Worm (Caenorhabditis elegans) whole organism, late embryonic: ENCODE measurements around the gene Y38C1AA.12.

ENCODE experiments used
- C08G9.2 ChIP-seq: sonication (generic microtip); optimal IDR thresholded peaks from 2 replicates; lab custom pipeline; 2016; ENCODE audit warnings: mild to moderate bottlenecking, missing genetic modification characterization, moderate library complexity, missing compliant biosample characterization
- C38D4.7 ChIP-seq: fragments of 200-800 bp; sonication (Bioruptor generic); optimal IDR thresholded peaks from 2 replicates; lab custom pipeline; 2018; ENCODE audit warnings: mild to moderate bottlenecking, missing genetic modification characterization, moderate library complexity, missing compliant biosample characterization
- F13H6.1 ChIP-seq: sonication (generic microtip); optimal IDR thresholded peaks from 2 replicates; lab custom pipeline; 2016; ENCODE audit warnings: missing genetic modification characterization, missing compliant biosample characterization
- Y22D7AL.16 ChIP-seq: sonication (generic microtip); optimal IDR thresholded peaks from 2 replicates; lab custom pipeline; 2016; ENCODE audit warnings: missing genetic modification characterization, missing compliant biosample characterization
- ahr-1 ChIP-seq: sonication (generic microtip); optimal IDR thresholded peaks from 2 replicates; lab custom pipeline; 2016; ENCODE audit warnings: missing genetic modification characterization, missing compliant biosample characterization
- ama-1 ChIP-seq: fragments of 150-350 bp; optimal IDR thresholded peaks from 2 replicates; lab custom pipeline; 2014
- ceh-14 ChIP-seq: sonication (generic microtip); optimal IDR thresholded peaks from 2 replicates; lab custom pipeline; 2016; ENCODE audit warnings: missing genotype, missing genetic modification characterization, missing compliant biosample characterization
- ceh-18 ChIP-seq: sonication (generic microtip); optimal IDR thresholded peaks from 2 replicates; lab custom pipeline; 2016; ENCODE audit warnings: missing genetic modification characterization, missing compliant biosample characterization
- ceh-2 ChIP-seq: sonication (generic microtip); optimal IDR thresholded peaks from 2 replicates; lab custom pipeline; 2016; ENCODE audit warnings: missing genotype, missing genetic modification characterization, missing compliant biosample characterization
- ceh-22 ChIP-seq: sonication (generic microtip); optimal IDR thresholded peaks from 2 replicates; lab custom pipeline; 2017; ENCODE audit warnings: missing biosample characterization, missing genetic modification characterization
- ceh-24 ChIP-seq: sonication (generic microtip); optimal IDR thresholded peaks from 2 replicates; lab custom pipeline; 2016; ENCODE audit warnings: mild to moderate bottlenecking, missing genetic modification characterization, missing compliant biosample characterization
- ceh-30 ChIP-seq: fragments of 150-350 bp; optimal IDR thresholded peaks from 2 replicates; lab custom pipeline; 2014; ENCODE audit warnings: missing biosample characterization, missing genetic modification characterization
- ceh-31 ChIP-seq: sonication (generic microtip); optimal IDR thresholded peaks from 2 replicates; lab custom pipeline; 2016; ENCODE audit warnings: missing genetic modification characterization, missing compliant biosample characterization
- ceh-34 ChIP-seq: sonication (generic microtip); optimal IDR thresholded peaks from 2 replicates; lab custom pipeline; 2016; ENCODE audit warnings: mild to moderate bottlenecking, missing genetic modification characterization, missing compliant biosample characterization
- ceh-45 ChIP-seq: fragments of 200-800 bp; sonication (Bioruptor generic); IDR thresholded peaks from 2 replicates; pipeline ENCODE4 v1.3.6; 2022; ENCODE audit warnings: missing genetic modification reagents, missing genetic modification characterization, missing compliant biosample characterization
- ceh-48 ChIP-seq: sonication (generic microtip); optimal IDR thresholded peaks from 2 replicates; lab custom pipeline; 2016; ENCODE audit warnings: missing genetic modification characterization, inconsistent platforms, missing compliant biosample characterization
- che-1 ChIP-seq: sonication (generic microtip); optimal IDR thresholded peaks from 2 replicates; lab custom pipeline; 2016; ENCODE audit warnings: mild to moderate bottlenecking, missing genetic modification characterization, missing compliant biosample characterization
- dmd-4 ChIP-seq: sonication (generic microtip); optimal IDR thresholded peaks from 2 replicates; lab custom pipeline; 2016; ENCODE audit warnings: borderline replicate concordance, missing genetic modification characterization, missing compliant biosample characterization
- elt-2 ChIP-seq: sonication (generic microtip); optimal IDR thresholded peaks from 2 replicates; lab custom pipeline; 2016; ENCODE audit warnings: missing genetic modification reagents, missing genetic modification characterization, missing compliant biosample characterization
- elt-4 ChIP-seq: sonication (generic microtip); optimal IDR thresholded peaks from 2 replicates; lab custom pipeline; 2016; ENCODE audit warnings: missing genetic modification characterization, missing compliant biosample characterization
- ets-4 ChIP-seq: sonication (generic microtip); optimal IDR thresholded peaks from 2 replicates; lab custom pipeline; 2016; ENCODE audit warnings: missing genetic modification characterization, missing compliant biosample characterization
- eyg-1 ChIP-seq: sonication (generic microtip); optimal IDR thresholded peaks from 2 replicates; lab custom pipeline; 2016; ENCODE audit warnings: missing genotype, missing genetic modification characterization, missing compliant biosample characterization
- fax-1 ChIP-seq: sonication (generic microtip); optimal IDR thresholded peaks from 2 replicates; lab custom pipeline; 2016; ENCODE audit warnings: missing genotype, missing genetic modification characterization, missing compliant biosample characterization
- fkh-6 ChIP-seq: sonication (generic microtip); optimal IDR thresholded peaks from 2 replicates; lab custom pipeline; 2016; ENCODE audit warnings: missing genetic modification characterization, missing compliant biosample characterization
- hlh-13 ChIP-seq: fragments of 200-800 bp; sonication (Bioruptor generic); optimal IDR thresholded peaks from 2 replicates; lab custom pipeline; 2018; ENCODE audit warnings: mild to moderate bottlenecking, missing genetic modification characterization, missing compliant biosample characterization
- hlh-15 ChIP-seq: sonication (generic microtip); optimal IDR thresholded peaks from 2 replicates; lab custom pipeline; 2016; ENCODE audit warnings: missing genetic modification characterization, missing compliant biosample characterization
- hlh-6 ChIP-seq: sonication (generic microtip); optimal IDR thresholded peaks from 2 replicates; lab custom pipeline; 2016; ENCODE audit warnings: missing genotype, missing genetic modification characterization, missing compliant biosample characterization
- hlh-8 ChIP-seq: sonication (generic microtip); optimal IDR thresholded peaks from 2 replicates; lab custom pipeline; 2016; ENCODE audit warnings: missing genotype, missing genetic modification characterization, missing compliant biosample characterization
- lim-6 ChIP-seq: sonication (generic microtip); optimal IDR thresholded peaks from 2 replicates; lab custom pipeline; 2016; ENCODE audit warnings: missing genetic modification characterization, missing compliant biosample characterization
- lin-11 ChIP-seq: fragments of 200-800 bp; sonication (Bioruptor generic); optimal IDR thresholded peaks from 2 replicates; lab custom pipeline; 2018; ENCODE audit warnings: mild to moderate bottlenecking, missing genetic modification characterization, missing compliant biosample characterization
- mec-3 ChIP-seq: sonication (generic microtip); optimal IDR thresholded peaks from 2 replicates; lab custom pipeline; 2016; ENCODE audit warnings: borderline replicate concordance, missing genetic modification characterization, missing compliant biosample characterization
- nfya-1 ChIP-seq: sonication (generic microtip); optimal IDR thresholded peaks from 2 replicates; lab custom pipeline; 2017; ENCODE audit warnings: missing genetic modification characterization, mild to moderate bottlenecking, missing compliant biosample characterization, antibody characterized with exemption, moderate library complexity
- odd-2 ChIP-seq: sonication (generic microtip); optimal IDR thresholded peaks from 2 replicates; lab custom pipeline; 2017; ENCODE audit warnings: antibody characterized with exemption, mild to moderate bottlenecking, missing genetic modification characterization, missing compliant biosample characterization
- pag-3 ChIP-seq: sonication (generic microtip); optimal IDR thresholded peaks from 2 replicates; lab custom pipeline; 2016; ENCODE audit warnings: missing compliant biosample characterization, missing genetic modification characterization, borderline replicate concordance
- pat-9 ChIP-seq: fragments of 200-800 bp; sonication (Bioruptor generic); optimal IDR thresholded peaks from 2 replicates; lab custom pipeline; 2018; ENCODE audit warnings: mild to moderate bottlenecking, missing genetic modification characterization, moderate library complexity, missing compliant biosample characterization
- pax-1 ChIP-seq: fragments of 150-350 bp; optimal IDR thresholded peaks from 2 replicates; lab custom pipeline; 2014; ENCODE audit warnings: missing biosample characterization, missing genetic modification characterization
- pha-2 ChIP-seq: sonication (generic microtip); optimal IDR thresholded peaks from 2 replicates; lab custom pipeline; 2017; ENCODE audit warnings: mild to moderate bottlenecking, missing genetic modification characterization, missing compliant biosample characterization
- pqm-1 ChIP-seq: sonication (generic microtip); optimal IDR thresholded peaks from 2 replicates; lab custom pipeline; 2016; ENCODE audit warnings: missing genetic modification characterization, missing compliant biosample characterization
- pros-1 ChIP-seq: fragments of 150-350 bp; optimal IDR thresholded peaks from 2 replicates; lab custom pipeline; 2014; ENCODE audit warnings: missing biosample characterization, missing genetic modification reagents, missing genetic modification characterization
- ref-2 ChIP-seq: sonication (generic microtip); optimal IDR thresholded peaks from 2 replicates; lab custom pipeline; 2016; ENCODE audit warnings: missing genetic modification characterization, missing compliant biosample characterization
- rnt-1 ChIP-seq: sonication (generic microtip); optimal IDR thresholded peaks from 2 replicates; lab custom pipeline; 2016; ENCODE audit warnings: missing genetic modification characterization, missing compliant biosample characterization
- sox-4 ChIP-seq: sonication (generic microtip); optimal IDR thresholded peaks from 2 replicates; lab custom pipeline; 2017; ENCODE audit warnings: mild to moderate bottlenecking, missing genetic modification characterization, inconsistent platforms, missing compliant biosample characterization
- tbx-2 ChIP-seq: sonication (generic microtip); optimal IDR thresholded peaks from 2 replicates; lab custom pipeline; 2016; ENCODE audit warnings: missing genetic modification characterization, missing compliant biosample characterization
- tbx-7 ChIP-seq: sonication (generic microtip); optimal IDR thresholded peaks from 2 replicates; lab custom pipeline; 2016; ENCODE audit warnings: missing genotype, missing genetic modification characterization, missing compliant biosample characterization
- ttx-3 ChIP-seq: sonication (generic microtip); optimal IDR thresholded peaks from 2 replicates; lab custom pipeline; 2016; ENCODE audit warnings: missing genetic modification reagents, missing genetic modification characterization, missing compliant biosample characterization
- unc-3 ChIP-seq, 2 experiments: fragments of 200-800 bp in 1 of 2; sonication (Bioruptor generic) in 1 of 2; sonication (generic microtip) in 1 of 2; conservative IDR thresholded peaks in 1 of 2; optimal IDR thresholded peaks in 1 of 2; 2 replicates each; pipeline versions ENCODE4 v1.3.6 to Lab custom; 2016 to 2022; ENCODE audit warnings: missing compliant biosample characterization in 2 of 2, missing genetic modification characterization in 2 of 2, missing genetic modification reagents in 1 of 2
- unc-42 ChIP-seq: sonication (generic microtip); optimal IDR thresholded peaks from 2 replicates; lab custom pipeline; 2016; ENCODE audit warnings: missing genotype, missing genetic modification characterization, missing compliant biosample characterization
- unc-55 ChIP-seq: sonication (generic microtip); optimal IDR thresholded peaks from 2 replicates; lab custom pipeline; 2017; ENCODE audit warnings: missing biosample characterization, missing genetic modification reagents, missing genetic modification characterization
- unc-86 ChIP-seq: sonication (generic microtip); optimal IDR thresholded peaks from 2 replicates; lab custom pipeline; 2016; ENCODE audit warnings: missing genetic modification characterization, missing compliant biosample characterization
- zip-5 ChIP-seq: sonication (generic microtip); optimal IDR thresholded peaks from 2 replicates; lab custom pipeline; 2016; ENCODE audit warnings: missing genetic modification characterization, missing compliant biosample characterization
- ztf-16 ChIP-seq: sonication (generic microtip); optimal IDR thresholded peaks from 2 replicates; lab custom pipeline; 2017; ENCODE audit warnings: missing genetic modification characterization, missing compliant biosample characterization

The Y38C1AA.12 gene

DNA sequence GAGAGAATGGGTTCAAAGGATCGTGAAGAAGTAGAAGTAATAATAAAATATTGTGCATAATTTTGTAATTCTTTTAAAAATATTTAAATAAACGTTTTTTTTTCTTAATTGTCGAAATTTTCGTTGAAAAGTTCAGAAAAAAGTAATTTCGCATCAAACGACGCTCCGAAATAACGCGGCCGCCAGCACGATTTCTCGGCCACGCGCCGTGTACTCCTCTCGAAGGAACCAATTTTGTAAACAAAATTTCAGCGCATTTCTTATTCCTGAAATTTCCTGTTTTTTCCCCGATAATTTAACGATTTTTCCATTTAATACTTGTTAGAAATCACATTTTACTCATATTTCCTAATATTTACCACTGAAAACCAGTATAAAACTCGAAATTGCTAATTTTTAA, at the start of gene Y38C1AA.12:
Gene Y38C1AA.12, plus strand, starts transcription at position 211 of the 400 bp plus-strand sequence.
- peak; percentile 65 for TF ChIP-seq pha-2
- peak; percentile 67 for TF ChIP-seq unc-55 (GFP tag; lab: Kevin White, UChicago)
- TF ChIP-seq unc-3 (GFP tag; conservative IDR thresholded peaks at IDR 0.05; lab: Robert Waterston, UW): peak; percentile 57
- TF ChIP-seq unc-3 (tag; optimal IDR thresholded peaks at IDR 0.05; lab: Kevin White, UChicago): no peak
- TF ChIP-seq ceh-45 (GFP tag; lab: Robert Waterston, UW): no peak
- TF ChIP-seq ttx-3: peak; percentile 51
- TF ChIP-seq ama-1: no peak
- TF ChIP-seq mec-3 (tag; lab: Kevin White, UChicago): peak; percentile 56
- no peak for TF ChIP-seq elt-4 (tag; lab: Kevin White, UChicago)
- TF ChIP-seq ceh-2 (tag; lab: Kevin White, UChicago): peak; percentile 86
- peak; percentile 41 for TF ChIP-seq unc-86
- peak; percentile 81 for TF ChIP-seq elt-2 (tag; lab: Kevin White, UChicago)
- TF ChIP-seq F13H6.1: peak; percentile 63
- TF ChIP-seq ets-4 (tag; lab: Kevin White, UChicago): peak; percentile 87
- no peak for TF ChIP-seq pax-1 (tag; lab: Kevin White, UChicago)
- TF ChIP-seq zip-5 (tag; lab: Kevin White, UChicago): peak; percentile 89
- peak; percentile 90 for TF ChIP-seq tbx-2 (tag; lab: Kevin White, UChicago)
- peak; percentile 28 for TF ChIP-seq pqm-1
- TF ChIP-seq ceh-30 (tag; lab: Kevin White, UChicago): no peak
- peak; percentile 53 for TF ChIP-seq ztf-16 (tag; lab: Kevin White, UChicago)
- TF ChIP-seq hlh-15: peak; percentile 44
- peak; percentile 35 for TF ChIP-seq nfya-1
- peak; percentile 74 for TF ChIP-seq rnt-1 (tag; lab: Kevin White, UChicago)
- peak; percentile 56 for TF ChIP-seq ceh-18
- TF ChIP-seq ceh-34: peak; percentile 71
- TF ChIP-seq ceh-14: peak; percentile 65
- peak; percentile 74 for TF ChIP-seq fax-1
- TF ChIP-seq ahr-1 (tag; lab: Kevin White, UChicago): peak; percentile 65
- peak; percentile 11 for TF ChIP-seq ceh-48 (tag; lab: Kevin White, UChicago)
- TF ChIP-seq ref-2: peak; percentile 89
- peak; percentile 52 for TF ChIP-seq fkh-6 (tag; lab: Kevin White, UChicago)
- TF ChIP-seq pros-1 (tag; lab: Kevin White, UChicago): no peak
- TF ChIP-seq pat-9 (tag; lab: Kevin White, UChicago): no peak
- peak; percentile 94 for TF ChIP-seq C08G9.2 (tag; lab: Kevin White, UChicago)
- peak; percentile 32 for TF ChIP-seq unc-42 (tag; lab: Kevin White, UChicago)
- TF ChIP-seq che-1 (tag; lab: Kevin White, UChicago): no peak
- TF ChIP-seq hlh-6 (tag; lab: Kevin White, UChicago): peak; percentile 39
- TF ChIP-seq hlh-8 (tag; lab: Kevin White, UChicago): peak; percentile 91
- TF ChIP-seq tbx-7 (tag; lab: Kevin White, UChicago): peak; percentile 92
- peak; percentile 93 for TF ChIP-seq ceh-31 (tag; lab: Kevin White, UChicago)
- TF ChIP-seq pag-3 (tag; lab: Kevin White, UChicago): no peak
- peak; percentile 58 for TF ChIP-seq lim-6 (tag; lab: Kevin White, UChicago)
- TF ChIP-seq eyg-1 (tag; lab: Kevin White, UChicago): peak; percentile 53
- TF ChIP-seq Y22D7AL.16 (tag; lab: Kevin White, UChicago): no peak

DNA sequence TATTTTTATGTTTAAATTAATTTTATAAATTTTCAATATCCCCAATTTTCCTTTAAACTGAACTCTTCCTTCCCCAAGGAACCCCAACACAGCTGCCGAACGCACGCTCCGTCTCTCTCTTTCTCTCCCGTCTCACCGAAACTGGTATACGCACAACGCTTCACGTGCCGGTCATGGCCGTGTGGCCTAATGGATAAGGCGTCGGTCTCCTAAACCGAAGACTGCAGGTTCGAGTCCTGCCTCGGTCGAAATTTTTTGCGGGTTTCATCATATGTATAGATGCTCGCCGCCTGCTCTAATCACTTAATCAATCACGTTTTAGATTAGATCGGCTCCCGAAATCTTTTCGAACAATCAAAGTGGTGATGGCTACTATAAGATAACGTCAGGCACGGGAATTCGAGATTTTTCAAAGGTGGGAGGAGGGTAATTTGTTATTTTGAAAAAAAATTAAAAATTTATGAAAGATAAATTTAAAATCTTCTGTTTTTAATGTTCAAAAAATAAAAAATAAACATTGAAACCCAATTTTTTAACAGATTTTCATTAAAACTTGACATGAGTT, 48.2 kb upstream of the Y38C1AA.12 start:
- peak; percentile 94 for TF ChIP-seq che-1 (tag; lab: Kevin White, UChicago)
- TF ChIP-seq hlh-15: peak; percentile 84
- TF ChIP-seq pha-2: peak; percentile 93
- peak; percentile 14 for TF ChIP-seq pag-3 (tag; lab: Kevin White, UChicago)
- TF ChIP-seq lin-11 (tag; lab: Kevin White, UChicago): peak; percentile 90
- peak; percentile 92 for TF ChIP-seq sox-4 (tag; lab: Kevin White, UChicago)
- TF ChIP-seq ceh-45 (GFP tag; lab: Robert Waterston, UW): peak; percentile 76
- TF ChIP-seq odd-2 (tag; lab: Kevin White, UChicago): peak; percentile 68
- no peak for TF ChIP-seq ceh-22 (tag; lab: Kevin White, UChicago)
- peak; percentile 75 for TF ChIP-seq zip-5 (tag; lab: Kevin White, UChicago)
- peak; percentile 79 for TF ChIP-seq hlh-13 (GFP tag; lab: Kevin White, UChicago)
- TF ChIP-seq unc-3 (GFP tag; conservative IDR thresholded peaks at IDR 0.05; lab: Robert Waterston, UW): peak; percentile 83
- peak; percentile 92 for TF ChIP-seq unc-3 (tag; optimal IDR thresholded peaks at IDR 0.05; lab: Kevin White, UChicago)
- TF ChIP-seq pros-1 (tag; lab: Kevin White, UChicago): peak; percentile 7
- peak; percentile 88 for TF ChIP-seq C38D4.7 (GFP tag; lab: Kevin White, UChicago)
- TF ChIP-seq ceh-24 (tag; lab: Kevin White, UChicago): peak; percentile 74
- peak; percentile 85 for TF ChIP-seq dmd-4 (tag; lab: Kevin White, UChicago)
- no peak for TF ChIP-seq lim-6 (tag; lab: Kevin White, UChicago)
- TF ChIP-seq ceh-48 (tag; lab: Kevin White, UChicago): peak; percentile 87
- TF ChIP-seq ceh-18: peak; percentile 70
- TF ChIP-seq pqm-1: peak; percentile 16
